Worm (Caenorhabditis elegans): ENCODE data around the gene C45B11.6.

The C45B11.6 gene

ce11 chrV:11039379-11039954 lies 4.4 kb upstream of the C45B11.6 start, which contains the start of gene pak-2 (continued):
- TF ChIP-seq sox-2 (GFP tag; IDR thresholded peaks at IDR 0.05) = no peak
- peak; percentile 100 for TF ChIP-seq ceh-31 (tag; optimal IDR thresholded peaks at IDR 0.05)
- TF ChIP-seq ceh-22 (tag; optimal IDR thresholded peaks at IDR 0.05) = no peak
- TF ChIP-seq pat-9 (tag; optimal IDR thresholded peaks at IDR 0.05) = no peak
- no peak for TF ChIP-seq hlh-30 (tag; optimal IDR thresholded peaks at IDR 0.05; ENCODE audit: insufficient read depth)
- TF ChIP-seq ceh-14 (tag; optimal IDR thresholded peaks at IDR 0.05) = peak; percentile 95
- peak; percentile 90 for TF ChIP-seq elt-2 (tag; optimal IDR thresholded peaks at IDR 0.05)
- peak; percentile 59 for TF ChIP-seq ceh-19 (GFP tag; optimal IDR thresholded peaks at IDR 0.05)
- peak; percentile 45 for TF ChIP-seq madf-2 (tag; optimal IDR thresholded peaks at IDR 0.05)
- no peak for TF ChIP-seq ceh-30 (tag; optimal IDR thresholded peaks at IDR 0.05)
- TF ChIP-seq ceh-24 (tag; optimal IDR thresholded peaks at IDR 0.05) = no peak
- TF ChIP-seq tbx-2 (tag; optimal IDR thresholded peaks at IDR 0.05) = peak; percentile 98
- TF ChIP-seq gmeb-2 (tag; optimal IDR thresholded peaks at IDR 0.05) = peak; percentile 39
- peak; percentile 47 for TF ChIP-seq ttx-3 (tag; optimal IDR thresholded peaks at IDR 0.05)
- TF ChIP-seq ceh-18 (tag; optimal IDR thresholded peaks at IDR 0.05) = peak; percentile 83
- TF ChIP-seq tbx-7 (tag; optimal IDR thresholded peaks at IDR 0.05) = peak; percentile 90
- no peak for TF ChIP-seq npax-4 (tag; optimal IDR thresholded peaks at IDR 0.05)
- TF ChIP-seq ceh-6 (GFP tag; optimal IDR thresholded peaks at IDR 0.05) = peak; percentile 43
- TF ChIP-seq fkh-6 (tag; optimal IDR thresholded peaks at IDR 0.05) = peak; percentile 75
- TF ChIP-seq ahr-1 (tag; optimal IDR thresholded peaks at IDR 0.05) = peak; percentile 77
- TF ChIP-seq ceh-45 (GFP tag; IDR thresholded peaks at IDR 0.05) = no peak
- TF ChIP-seq lin-11 (tag; optimal IDR thresholded peaks at IDR 0.05) = no peak
- no peak for TF ChIP-seq elt-4 (tag; optimal IDR thresholded peaks at IDR 0.05)
- TF ChIP-seq nhr-232 (tag; optimal IDR thresholded peaks at IDR 0.05) = no peak
- TF ChIP-seq unc-3 (GFP tag; conservative IDR thresholded peaks at IDR 0.05) = no peak
- TF ChIP-seq unc-3 (tag; optimal IDR thresholded peaks at IDR 0.05) = peak; percentile 77
- TF ChIP-seq che-1 (tag; optimal IDR thresholded peaks at IDR 0.05) = peak; percentile 44
- peak; percentile 96 for TF ChIP-seq C08G9.2 (tag; optimal IDR thresholded peaks at IDR 0.05)

ce11 chrV:11040020-11040419 lies 3.8 kb upstream of the C45B11.6 start, which contains the start of gene C45B11.9:
C45B11.9 (plus strand) TSS chrV:11040320.
- no peak for TF ChIP-seq rnt-1 (tag; optimal IDR thresholded peaks at IDR 0.05)

ce11 chrV:11040473-11040872 lies 3.4 kb upstream of the C45B11.6 start, which contains the start of gene C45B11.8:
C45B11.8 (plus strand) TSS chrV:11040773.
- TF ChIP-seq ahr-1 (tag; optimal IDR thresholded peaks at IDR 0.05) = no peak
- TF ChIP-seq ets-4 (tag; optimal IDR thresholded peaks at IDR 0.05) = no peak
- TF ChIP-seq nfya-1 (tag; optimal IDR thresholded peaks at IDR 0.05) = no peak
- TF ChIP-seq fkh-6 (tag; optimal IDR thresholded peaks at IDR 0.05) = no peak
- TF ChIP-seq sdc-2 (tag; optimal IDR thresholded peaks at IDR 0.05) = no peak
- no peak for TF ChIP-seq unc-55 (GFP tag; optimal IDR thresholded peaks at IDR 0.05)
- no peak for TF ChIP-seq npax-4 (tag; optimal IDR thresholded peaks at IDR 0.05)
- no peak for TF ChIP-seq tbx-2 (tag; optimal IDR thresholded peaks at IDR 0.05)

- TF ChIP-seq fax-1 (tag; optimal IDR thresholded peaks at IDR 0.05) (no peak), hlh-30 (tag; optimal IDR thresholded peaks at IDR 0.05; ENCODE audit: insufficient read depth) (no peak), sox-4 (tag; optimal IDR thresholded peaks at IDR 0.05) (no peak), elt-4 (tag; optimal IDR thresholded peaks at IDR 0.05) (no peak), eyg-1 (tag; optimal IDR thresholded peaks at IDR 0.05) (no peak), hlh-6 (tag; optimal IDR thresholded peaks at IDR 0.05) (no peak), ceh-9 (tag; optimal IDR thresholded peaks at IDR 0.05) (no peak), odd-2 (tag; optimal IDR thresholded peaks at IDR 0.05) (no peak)
Observed at ce11 chrV:11041499-11041898, 2.4 kb upstream of the C45B11.6 start, which contains the start of gene C45B11.5. C45B11.5 (plus strand) TSS chrV:11041799.

Measured in whole organism, late embryonic.